Worm (Caenorhabditis elegans): ENCODE measurements around the gene C01G10.14.

Gene C01G10.14

ce11 chrV:15059534-15059933 lies 46.2 kb downstream of the C01G10.14 start, which contains the start of the genes mcm-3 and C25D7.15:
TSS of gene mcm-3 (minus strand) at chrV:15059599.
TSS of gene C25D7.15 (plus strand) at chrV:15059808.
- no peak for TF ChIP-seq ttx-3 (tag; optimal IDR thresholded peaks at IDR 0.05)
- no peak for TF ChIP-seq ama-1 (optimal IDR thresholded peaks at IDR 0.05)
- no peak for TF ChIP-seq tbx-7 (tag; optimal IDR thresholded peaks at IDR 0.05)
- TF ChIP-seq pax-1 (tag; optimal IDR thresholded peaks at IDR 0.05): no peak
- no peak for TF ChIP-seq ceh-31 (tag; optimal IDR thresholded peaks at IDR 0.05)
- TF ChIP-seq npax-4 (tag; optimal IDR thresholded peaks at IDR 0.05): no peak
- no peak for TF ChIP-seq T23F11.4 (GFP tag; optimal IDR thresholded peaks at IDR 0.05)
- TF ChIP-seq C38D4.7 (GFP tag; optimal IDR thresholded peaks at IDR 0.05): no peak
- TF ChIP-seq madf-2 (tag; optimal IDR thresholded peaks at IDR 0.05): no peak
- TF ChIP-seq ceh-22 (tag; optimal IDR thresholded peaks at IDR 0.05): no peak
- TF ChIP-seq elt-2 (tag; optimal IDR thresholded peaks at IDR 0.05): no peak
- no peak for TF ChIP-seq ceh-24 (tag; optimal IDR thresholded peaks at IDR 0.05)
- TF ChIP-seq ceh-34 (tag; optimal IDR thresholded peaks at IDR 0.05): no peak
- TF ChIP-seq hlh-6 (tag; optimal IDR thresholded peaks at IDR 0.05): no peak
- no peak for TF ChIP-seq unc-55 (GFP tag; optimal IDR thresholded peaks at IDR 0.05)
- TF ChIP-seq ceh-6 (GFP tag; optimal IDR thresholded peaks at IDR 0.05): no peak

ce11 chrV:15058965-15059364 lies 46.8 kb downstream of the C01G10.14 start:
- TF ChIP-seq rnt-1 (tag; optimal IDR thresholded peaks at IDR 0.05) (no peak), C38D4.7 (GFP tag; optimal IDR thresholded peaks at IDR 0.05) (no peak), ttx-3 (tag; optimal IDR thresholded peaks at IDR 0.05) (no peak), unc-86 (tag; optimal IDR thresholded peaks at IDR 0.05) (no peak), lim-6 (tag; optimal IDR thresholded peaks at IDR 0.05) (no peak), ceh-34 (tag; optimal IDR thresholded peaks at IDR 0.05) (no peak), tbx-7 (tag; optimal IDR thresholded peaks at IDR 0.05) (no peak)

ce11 chrV:15058423-15058822 lies 47.3 kb downstream of the C01G10.14 start:
- TF ChIP-seq hlh-30 (tag; optimal IDR thresholded peaks at IDR 0.05; ENCODE audit: insufficient read depth) (no peak), K09A11.1 (tag; optimal IDR thresholded peaks at IDR 0.05; ENCODE audit: insufficient read depth) (no peak), pag-3 (tag; optimal IDR thresholded peaks at IDR 0.05; ENCODE audit: borderline replicate concordance) (no peak), pha-2 (tag; optimal IDR thresholded peaks at IDR 0.05) (no peak), ceh-18 (tag; optimal IDR thresholded peaks at IDR 0.05) (no peak), lim-6 (tag; optimal IDR thresholded peaks at IDR 0.05) (no peak), ceh-2 (tag; optimal IDR thresholded peaks at IDR 0.05) (no peak), pha-4 (tag; optimal IDR thresholded peaks at IDR 0.05) (no peak), C08G9.2 (tag; optimal IDR thresholded peaks at IDR 0.05) (no peak), T23F11.4 (GFP tag; optimal IDR thresholded peaks at IDR 0.05) (no peak), madf-2 (tag; optimal IDR thresholded peaks at IDR 0.05) (no peak), ceh-9 (tag; optimal IDR thresholded peaks at IDR 0.05) (no peak), sdc-2 (tag; optimal IDR thresholded peaks at IDR 0.05) (no peak), K02D7.2 (tag; optimal IDR thresholded peaks at IDR 0.05) (no peak), npax-4 (tag; optimal IDR thresholded peaks at IDR 0.05) (no peak), hlh-8 (tag; optimal IDR thresholded peaks at IDR 0.05) (no peak)

- TF ChIP-seq syd-9 (tag; optimal IDR thresholded peaks at IDR 0.05): no peak
- TF ChIP-seq ceh-48 (tag; optimal IDR thresholded peaks at IDR 0.05): no peak
- TF ChIP-seq ahr-1 (tag; optimal IDR thresholded peaks at IDR 0.05): no peak
- TF ChIP-seq F13H6.1 (tag; optimal IDR thresholded peaks at IDR 0.05): no peak
- no peak for TF ChIP-seq K09A11.1 (tag; optimal IDR thresholded peaks at IDR 0.05; ENCODE audit: insufficient read depth)
- TF ChIP-seq ceh-34 (tag; optimal IDR thresholded peaks at IDR 0.05): no peak
- no peak for TF ChIP-seq pax-1 (tag; optimal IDR thresholded peaks at IDR 0.05)
- no peak for TF ChIP-seq ets-4 (tag; optimal IDR thresholded peaks at IDR 0.05)
- TF ChIP-seq ttx-3 (tag; optimal IDR thresholded peaks at IDR 0.05): no peak
- no peak for TF ChIP-seq ceh-22 (tag; optimal IDR thresholded peaks at IDR 0.05)
- no peak for TF ChIP-seq odd-2 (tag; optimal IDR thresholded peaks at IDR 0.05)
- no peak for TF ChIP-seq Y22D7AL.16 (tag; optimal IDR thresholded peaks at IDR 0.05)
- TF ChIP-seq ceh-19 (GFP tag; optimal IDR thresholded peaks at IDR 0.05): no peak
- TF ChIP-seq T23F11.4 (GFP tag; optimal IDR thresholded peaks at IDR 0.05): no peak
- no peak for TF ChIP-seq unc-3 (GFP tag; conservative IDR thresholded peaks at IDR 0.05)
- TF ChIP-seq unc-3 (tag; optimal IDR thresholded peaks at IDR 0.05): no peak
Measured at ce11 chrV:15057724-15058123, 48.0 kb downstream of the C01G10.14 start.
